Worm (Caenorhabditis elegans) whole organism, mixed stage, embryonic: Measurements from ENCODE around the gene C24B9.3.

ENCODE experiments used
- blmp-1 ChIP-seq: fragments of 150-350 bp; optimal IDR thresholded peaks from 2 replicates; lab custom pipeline; 2014; ENCODE audit warnings: missing biosample characterization, missing genetic modification characterization
- ces-1 ChIP-seq: fragments of 150-350 bp; optimal IDR thresholded peaks from 2 replicates; lab custom pipeline; 2014; ENCODE audit warnings: missing biosample characterization, missing genetic modification reagents, missing genetic modification characterization
- cnd-1 ChIP-seq: fragments of 200-800 bp; sonication (Bioruptor generic); optimal IDR thresholded peaks from 2 replicates; lab custom pipeline; 2018; ENCODE audit warnings: mild to moderate bottlenecking, missing genetic modification characterization, missing compliant biosample characterization
- elt-3 ChIP-seq: fragments of 150-350 bp; optimal IDR thresholded peaks from 2 replicates; lab custom pipeline; 2014; ENCODE audit warnings: missing biosample characterization, missing genetic modification characterization
- mab-5 ChIP-seq: fragments of 150-350 bp; optimal IDR thresholded peaks from 2 replicates; lab custom pipeline; 2014; ENCODE audit warnings: missing biosample characterization, missing genetic modification characterization
- nhr-12 ChIP-seq: fragments of 150-350 bp; optimal IDR thresholded peaks from 2 replicates; lab custom pipeline; 2014; ENCODE audit warnings: missing biosample characterization, missing genetic modification characterization
- nhr-28 ChIP-seq: fragments of 150-350 bp; optimal IDR thresholded peaks from 2 replicates; lab custom pipeline; 2014; ENCODE audit warnings: missing biosample characterization, missing genetic modification characterization
- snpc-4 ChIP-seq: fragments of 150-350 bp; optimal IDR thresholded peaks from 2 replicates; lab custom pipeline; 2014; ENCODE audit warnings: missing biosample characterization, missing genetic modification characterization
- unc-39 ChIP-seq: fragments of 150-350 bp; optimal IDR thresholded peaks from 2 replicates; lab custom pipeline; 2014; ENCODE audit warnings: missing biosample characterization, missing genetic modification characterization
- unc-62 ChIP-seq: fragments of 150-350 bp; optimal IDR thresholded peaks from 2 replicates; lab custom pipeline; 2014; ENCODE audit warnings: missing biosample characterization, missing genetic modification reagents, missing genetic modification characterization
- zip-8 ChIP-seq: fragments of 150-350 bp; optimal IDR thresholded peaks from 2 replicates; lab custom pipeline; 2014; ENCODE audit warnings: missing biosample characterization, missing genetic modification characterization
- ztf-11 ChIP-seq: fragments of 150-350 bp; optimal IDR thresholded peaks from 2 replicates; lab custom pipeline; 2014; ENCODE audit warnings: missing biosample characterization, missing genetic modification characterization

ce11 chrV:2695935-2696334 lies 15.5 kb downstream of the C24B9.3 start, which contains the start of gene Y45G12B.3:
- no peak for TF ChIP-seq snpc-4
- no peak for TF ChIP-seq cnd-1 (tag; lab: Kevin White, UChicago)
- TF ChIP-seq nhr-28 (tag; lab: Kevin White, UChicago), result no peak
- TF ChIP-seq ces-1, result no peak
- no peak for TF ChIP-seq unc-39 (tag; lab: Kevin White, UChicago)
- no peak for TF ChIP-seq unc-62
- TF ChIP-seq blmp-1 (tag; lab: Kevin White, UChicago), result no peak
- no peak for TF ChIP-seq zip-8 (tag; lab: Kevin White, UChicago)
- TF ChIP-seq nhr-12 (tag; lab: Kevin White, UChicago), result no peak
- no peak for TF ChIP-seq elt-3 (tag; lab: Kevin White, UChicago)
- no peak for TF ChIP-seq mab-5
- TF ChIP-seq ztf-11 (tag; lab: Kevin White, UChicago), result no peak
